Worm (Caenorhabditis elegans) whole organism, L1 larva: ENCODE measurements around the gene lact-9.

ENCODE experiments used
- C04F5.9 ChIP-seq: sonication (generic microtip); optimal IDR thresholded peaks from 2 replicates; lab custom pipeline; 2016; ENCODE audit warnings: missing genetic modification characterization, missing compliant biosample characterization
- F16B12.6 ChIP-seq: fragments of 150-350 bp; optimal IDR thresholded peaks from 2 replicates; lab custom pipeline; 2014; ENCODE audit warnings: missing biosample characterization, missing genetic modification characterization
- aly-2 ChIP-seq: fragments of 150-350 bp; optimal IDR thresholded peaks from 2 replicates; lab custom pipeline; 2014; ENCODE audit warnings: missing biosample characterization, missing genetic modification characterization
- blmp-1 ChIP-seq: fragments of 150-350 bp; optimal IDR thresholded peaks from 2 replicates; lab custom pipeline; 2014; ENCODE audit warnings: missing biosample characterization, missing genetic modification characterization
- ceh-63 ChIP-seq: fragments of 200-800 bp; sonication (Bioruptor generic); optimal IDR thresholded peaks from 2 replicates; lab custom pipeline; 2018; ENCODE audit warnings: mild to moderate bottlenecking, missing genetic modification characterization, missing compliant biosample characterization
- ceh-90 ChIP-seq: sonication (generic microtip); optimal IDR thresholded peaks from 2 replicates; lab custom pipeline; 2016; ENCODE audit warnings: missing genetic modification characterization, missing compliant biosample characterization
- ces-1 ChIP-seq: fragments of 150-350 bp; optimal IDR thresholded peaks from 2 replicates; lab custom pipeline; 2014; ENCODE audit warnings: missing biosample characterization, missing genetic modification reagents, missing genetic modification characterization
- dpl-1 ChIP-seq, 3 experiments: fragments of 150-350 bp in 2 of 3; sonication (generic microtip) in 1 of 3; optimal IDR thresholded peaks; 2 replicates each; lab custom pipeline; 2014 to 2017; ENCODE audit warnings: missing biosample characterization in 3 of 3, missing genetic modification characterization in 3 of 3, missing genetic modification reagents in 3 of 3
- efl-1 ChIP-seq, 4 experiments: fragments of 150-350 bp; optimal IDR thresholded peaks in 3 of 4; peaks in 1 of 4; 1 replicate in 1 of 4; 2 replicates in 3 of 4; lab custom pipeline; 2014; ENCODE audit warnings: missing biosample characterization in 2 of 4, missing genetic modification characterization in 2 of 4, missing genetic modification reagents in 2 of 4
- efl-3 ChIP-seq: fragments of 200-800 bp; sonication (Bioruptor generic); optimal IDR thresholded peaks from 2 replicates; lab custom pipeline; 2018; ENCODE audit warnings: mild to moderate bottlenecking, missing genetic modification characterization, missing compliant biosample characterization
- egl-27 ChIP-seq, 2 experiments: fragments of 150-350 bp in 1 of 2; sonication (generic microtip); optimal IDR thresholded peaks; 3 replicates each; lab custom pipeline; 2017 to 2018; ENCODE audit warnings: missing biosample characterization in 2 of 2, missing genetic modification characterization in 2 of 2, missing genetic modification reagents in 2 of 2
- elt-3 ChIP-seq, 6 experiments: fragments of 150-350 bp in 1 of 6; sonication (generic microtip); optimal IDR thresholded peaks; 2 replicates each; lab custom pipeline; 2017 to 2018; ENCODE audit warnings: missing biosample characterization in 6 of 6, missing genetic modification characterization in 6 of 6, inconsistent platforms in 1 of 6
- fkh-10 ChIP-seq: sonication (generic microtip); optimal IDR thresholded peaks from 2 replicates; lab custom pipeline; 2017; ENCODE audit warnings: missing biosample characterization, missing genetic modification reagents, missing genetic modification characterization
- fkh-4 ChIP-seq: sonication (generic microtip); optimal IDR thresholded peaks from 2 replicates; lab custom pipeline; 2016; ENCODE audit warnings: missing compliant biosample characterization, missing genetic modification characterization, borderline replicate concordance
- fos-1 ChIP-seq: fragments of 150-350 bp; optimal IDR thresholded peaks from 2 replicates; lab custom pipeline; 2014; ENCODE audit warnings: missing biosample characterization, missing genetic modification characterization
- hpl-2 ChIP-seq: fragments of 150-350 bp; optimal IDR thresholded peaks from 2 replicates; lab custom pipeline; 2014; ENCODE audit warnings: missing biosample characterization, missing genetic modification reagents, missing genetic modification characterization
- isw-1 ChIP-seq: fragments of 200-800 bp; sonication (Bioruptor generic); IDR thresholded peaks from 2 replicates; pipeline ENCODE4 v1.3.6; 2022; ENCODE audit warnings: missing genetic modification characterization, missing compliant biosample characterization
- lin-14 ChIP-seq: fragments of 200-800 bp; sonication (Bioruptor generic); optimal IDR thresholded peaks from 2 replicates; lab custom pipeline; 2018; ENCODE audit warnings: mild to moderate bottlenecking, missing genetic modification characterization, moderate library complexity, missing compliant biosample characterization
- lir-3 ChIP-seq: sonication (generic microtip); optimal IDR thresholded peaks from 2 replicates; lab custom pipeline; 2016; ENCODE audit warnings: mild to moderate bottlenecking, missing genetic modification characterization, moderate library complexity, missing compliant biosample characterization; ENCODE audit not compliant: poor library complexity
- lsy-2 ChIP-seq, 2 experiments: fragments of 150-350 bp; optimal IDR thresholded peaks; 2 replicates each; lab custom pipeline; 2014; ENCODE audit warnings: missing biosample characterization in 2 of 2, missing genetic modification characterization in 2 of 2
- mef-2 ChIP-seq: fragments of 150-350 bp; optimal IDR thresholded peaks from 2 replicates; lab custom pipeline; 2014; ENCODE audit warnings: missing biosample characterization, missing genetic modification characterization
- nhr-11 ChIP-seq: fragments of 150-350 bp; optimal IDR thresholded peaks from 2 replicates; lab custom pipeline; 2014; ENCODE audit warnings: missing biosample characterization, missing genetic modification characterization
- nhr-19 ChIP-seq: fragments of 200-800 bp; sonication (Bioruptor generic); conservative IDR thresholded peaks from 2 replicates; pipeline ENCODE4 v1.3.6; 2022; ENCODE audit warnings: missing genetic modification characterization, missing compliant biosample characterization
- nhr-20 ChIP-seq: sonication (generic microtip); optimal IDR thresholded peaks from 2 replicates; lab custom pipeline; 2016; ENCODE audit warnings: mild to moderate bottlenecking, missing genetic modification characterization, missing compliant biosample characterization
- nhr-237 ChIP-seq: fragments of 150-350 bp; optimal IDR thresholded peaks from 2 replicates; lab custom pipeline; 2014; ENCODE audit warnings: missing biosample characterization, missing genetic modification characterization
- nhr-28 ChIP-seq: fragments of 150-350 bp; optimal IDR thresholded peaks from 2 replicates; lab custom pipeline; 2014; ENCODE audit warnings: missing biosample characterization, missing genetic modification characterization
- nhr-84 ChIP-seq: sonication (generic microtip); optimal IDR thresholded peaks from 2 replicates; lab custom pipeline; 2017; ENCODE audit warnings: missing biosample characterization, missing genetic modification characterization
- nhr-85 ChIP-seq: sonication (generic microtip); peaks from one replicate; lab custom pipeline; 2016; ENCODE audit warnings: missing genetic modification characterization, inconsistent platforms, missing compliant biosample characterization
- pag-3 ChIP-seq: sonication (generic microtip); optimal IDR thresholded peaks from 2 replicates; lab custom pipeline; 2017; ENCODE audit warnings: missing genetic modification characterization, mild to moderate bottlenecking, missing compliant biosample characterization, antibody characterized with exemption, borderline replicate concordance; ENCODE audit not compliant: insufficient read depth
- pqm-1 ChIP-seq: sonication (generic microtip); optimal IDR thresholded peaks from 3 replicates; lab custom pipeline; 2017; ENCODE audit warnings: missing biosample characterization, missing genetic modification characterization
- rnt-1 ChIP-seq: sonication (generic microtip); optimal IDR thresholded peaks from 2 replicates; lab custom pipeline; 2016; ENCODE audit warnings: mild to moderate bottlenecking, missing genetic modification characterization, moderate library complexity, missing compliant biosample characterization
- skn-1 ChIP-seq: fragments of 150-350 bp; optimal IDR thresholded peaks from 2 replicates; lab custom pipeline; 2014; ENCODE audit warnings: missing biosample characterization, missing genetic modification characterization
- snu-23 ChIP-seq: sonication (generic microtip); optimal IDR thresholded peaks from 2 replicates; lab custom pipeline; 2016; ENCODE audit warnings: missing genetic modification characterization, missing compliant biosample characterization
- sptf-1 ChIP-seq: fragments of 150-350 bp; optimal IDR thresholded peaks from 2 replicates; lab custom pipeline; 2014; ENCODE audit warnings: missing biosample characterization, missing genetic modification characterization
- sup-37 ChIP-seq: fragments of 200-800 bp; sonication (Bioruptor generic); optimal IDR thresholded peaks from 2 replicates; lab custom pipeline; 2018; ENCODE audit warnings: mild to moderate bottlenecking, missing genetic modification characterization, missing compliant biosample characterization
- tbx-2 ChIP-seq: sonication (generic microtip); optimal IDR thresholded peaks from 2 replicates; lab custom pipeline; 2016; ENCODE audit warnings: missing genetic modification characterization, missing compliant biosample characterization
- tlp-1 ChIP-seq: fragments of 150-350 bp; optimal IDR thresholded peaks from 2 replicates; lab custom pipeline; 2014; ENCODE audit warnings: missing biosample characterization, missing genetic modification characterization
- unc-62 ChIP-seq: fragments of 150-350 bp; optimal IDR thresholded peaks from 2 replicates; lab custom pipeline; 2014; ENCODE audit warnings: missing biosample characterization, missing genetic modification reagents, missing genetic modification characterization
- unc-86 ChIP-seq: sonication (generic microtip); optimal IDR thresholded peaks from 2 replicates; lab custom pipeline; 2016; ENCODE audit warnings: missing genetic modification characterization, missing compliant biosample characterization
- zag-1 ChIP-seq: fragments of 150-350 bp; optimal IDR thresholded peaks from 2 replicates; lab custom pipeline; 2014; ENCODE audit warnings: missing biosample characterization, missing genetic modification characterization
- zip-4 ChIP-seq: fragments of 200-800 bp; sonication (Bioruptor generic); optimal IDR thresholded peaks from 2 replicates; lab custom pipeline; 2018; ENCODE audit warnings: mild to moderate bottlenecking, missing genetic modification characterization, moderate library complexity, missing compliant biosample characterization

lact-9 gene

DNA sequence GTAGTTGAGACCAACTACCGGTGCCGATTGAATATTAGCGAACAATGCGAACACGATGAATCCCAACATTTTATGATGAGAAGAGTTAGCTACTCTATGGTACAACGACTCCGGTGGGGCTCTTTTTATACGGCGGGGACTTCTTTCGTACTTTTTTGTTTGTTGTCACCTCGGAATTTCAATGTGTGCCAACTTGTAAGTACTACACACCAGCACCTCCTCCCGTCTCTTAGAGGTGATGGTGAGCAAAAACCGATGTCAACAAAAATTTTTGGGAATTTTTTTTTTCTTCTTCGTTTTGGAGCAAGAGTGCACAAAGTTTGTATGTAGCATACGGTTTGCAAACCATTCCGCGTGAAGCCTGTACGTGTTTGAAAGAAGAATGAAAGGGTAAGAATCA lies 10.9 kb downstream of the lact-9 start, which contains the start of gene Y45F10D.2:
Gene Y45F10D.2, minus strand, starts transcription at position 101 of the 400 bp plus-strand sequence.
- TF ChIP-seq nhr-28 (tag; lab: Kevin White, UChicago), result no peak
- no peak for TF ChIP-seq tlp-1 (tag; lab: Kevin White, UChicago)
- no peak for TF ChIP-seq lsy-2 (tag; optimal IDR thresholded peaks at IDR 0.05; lab: Kevin White, UChicago)
- TF ChIP-seq efl-1 (optimal IDR thresholded peaks at IDR 0.05; lab: Kevin White, UChicago), result no peak
- peak in 1 of 2 experiments; percentile 57 for TF ChIP-seq efl-1 (GFP tag; optimal IDR thresholded peaks at IDR 0.05 in 1 of 2; lab: Kevin White, UChicago)
- no peak for TF ChIP-seq nhr-20 (tag; lab: Kevin White, UChicago)
- TF ChIP-seq snu-23, result no peak
- TF ChIP-seq hpl-2 (GFP tag; lab: Kevin White, UChicago), result no peak
- TF ChIP-seq nhr-237, result no peak
- no peak for TF ChIP-seq ceh-90 (tag; lab: Kevin White, UChicago)

DNA sequence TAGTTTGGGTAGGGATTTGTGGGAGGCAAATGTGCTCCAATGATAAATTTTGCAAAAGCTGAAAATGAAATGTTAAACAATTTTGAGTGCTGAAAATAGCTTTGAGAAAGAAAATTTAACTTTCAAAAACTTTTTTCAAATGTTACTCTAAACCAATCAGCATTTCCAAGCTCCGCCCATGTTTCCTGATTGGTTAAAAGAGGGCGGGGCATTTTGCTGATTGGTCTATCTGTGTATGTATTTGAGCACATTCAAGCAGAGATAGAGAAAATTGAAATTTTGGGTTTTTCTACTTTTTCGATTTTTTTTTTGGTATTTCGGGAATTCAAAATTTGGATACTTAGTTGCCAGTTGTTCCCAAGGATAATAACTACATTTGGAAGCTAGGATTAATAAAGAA lies 20.7 kb downstream of the lact-9 start:
- TF ChIP-seq nhr-20 (tag; lab: Kevin White, UChicago), result no peak
- no peak for TF ChIP-seq fos-1 (tag; lab: Kevin White, UChicago)
- TF ChIP-seq dpl-1 (GFP tag; optimal IDR thresholded peaks at IDR 0.05; lab: Kevin White, UChicago), result no peak
- TF ChIP-seq unc-86 (tag; lab: Kevin White, UChicago), result no peak
- no peak for TF ChIP-seq elt-3 (tag; optimal IDR thresholded peaks at IDR 0.05; lab: Kevin White, UChicago)
- no peak for TF ChIP-seq nhr-28 (tag; lab: Kevin White, UChicago)
- TF ChIP-seq sup-37 (GFP tag; lab: Kevin White, UChicago), result no peak
- no peak for TF ChIP-seq aly-2
- TF ChIP-seq pag-3 (tag; lab: Kevin White, UChicago), result no peak
- no peak for TF ChIP-seq egl-27 (tag; optimal IDR thresholded peaks at IDR 0.05; lab: Kevin White, UChicago)
- TF ChIP-seq zip-4 (GFP tag; lab: Kevin White, UChicago), result no peak
- TF ChIP-seq mef-2 (tag; lab: Kevin White, UChicago), result no peak
- TF ChIP-seq pqm-1, result no peak
- TF ChIP-seq fkh-4, result no peak

DNA sequence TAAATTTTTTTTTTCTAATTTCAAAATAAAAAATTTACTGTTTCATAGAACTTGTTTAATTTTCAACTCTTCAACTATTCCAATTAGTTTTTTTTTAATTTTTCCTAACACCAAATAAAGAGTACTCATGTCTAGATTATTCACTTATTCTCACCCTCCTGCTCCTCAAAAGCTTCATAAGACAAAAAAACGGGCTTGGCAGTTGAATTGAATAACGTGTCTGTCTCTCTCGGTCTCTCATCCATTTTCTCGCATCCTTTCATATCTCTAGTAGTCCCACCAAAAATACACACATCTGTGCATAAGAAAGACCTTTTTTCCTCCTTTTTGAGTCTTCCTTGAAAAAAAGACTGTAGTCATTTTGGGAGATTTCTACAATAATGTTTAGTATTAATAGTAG lies 22.0 kb downstream of the lact-9 start:
- TF ChIP-seq lir-3, result no peak
- TF ChIP-seq blmp-1 (tag; lab: Kevin White, UChicago), result no peak
- TF ChIP-seq ceh-63 (GFP tag; lab: Kevin White, UChicago), result no peak
- no peak for TF ChIP-seq tlp-1 (tag; lab: Kevin White, UChicago)
- TF ChIP-seq fkh-10, result peak; percentile 6
- no peak for TF ChIP-seq hpl-2 (GFP tag; lab: Kevin White, UChicago)
- TF ChIP-seq nhr-237, result no peak

DNA sequence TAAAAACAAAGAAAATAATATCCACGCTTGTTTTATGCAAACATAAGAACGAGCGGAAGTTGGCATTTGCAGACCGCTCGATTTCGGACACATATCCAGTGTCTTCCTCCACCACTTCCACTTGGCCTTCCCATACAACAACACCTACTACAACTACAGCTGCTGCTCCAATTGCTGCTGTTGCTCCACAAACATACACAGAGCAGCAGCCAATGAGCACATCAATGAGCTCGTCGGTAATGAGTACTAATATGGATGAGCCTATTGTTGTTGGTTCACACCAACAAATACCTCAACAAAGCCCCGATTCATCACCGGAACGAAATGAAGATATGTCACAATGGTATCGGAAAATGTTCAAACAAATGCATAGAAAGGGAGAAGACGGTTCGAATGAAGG lies 29.8 kb downstream of the lact-9 start:
- no peak for TF ChIP-seq sup-37 (GFP tag; lab: Kevin White, UChicago)
- TF ChIP-seq nhr-237, result no peak
- no peak for TF ChIP-seq efl-3
- TF ChIP-seq zag-1 (tag; lab: Kevin White, UChicago), result no peak
- TF ChIP-seq tbx-2 (tag; lab: Kevin White, UChicago), result no peak
- TF ChIP-seq nhr-85, result no peak
- TF ChIP-seq sptf-1 (tag; lab: Kevin White, UChicago), result no peak
- TF ChIP-seq isw-1 (GFP tag; lab: Robert Waterston, UW), result no peak
- TF ChIP-seq unc-62 (GFP tag; lab: Kevin White, UChicago), result no peak
- TF ChIP-seq nhr-84, result no peak
- no peak for TF ChIP-seq fkh-4
- TF ChIP-seq ces-1, result no peak
- no peak for TF ChIP-seq F16B12.6 (tag; lab: Kevin White, UChicago)
- TF ChIP-seq rnt-1, result no peak
- no peak for TF ChIP-seq nhr-11 (tag; lab: Kevin White, UChicago)
- no peak for TF ChIP-seq ceh-63 (GFP tag; lab: Kevin White, UChicago)
- TF ChIP-seq skn-1 (tag; lab: Kevin White, UChicago), result no peak
- TF ChIP-seq nhr-19 (GFP tag; lab: Robert Waterston, UW), result no peak
- no peak for TF ChIP-seq lin-14
- TF ChIP-seq C04F5.9 (tag; lab: Kevin White, UChicago), result no peak
